Worm (Caenorhabditis elegans) whole organism, L4/young adult: ENCODE data around the gene oac-50.

Experiments used
- W03F9.2 ChIP-seq: fragments of 150-350 bp; optimal IDR thresholded peaks from 2 replicates; lab custom pipeline; 2014; ENCODE audit warnings: missing biosample characterization, missing genetic modification characterization
- dao-5 ChIP-seq: sonication (generic microtip); optimal IDR thresholded peaks from 2 replicates; lab custom pipeline; 2016; ENCODE audit warnings: missing genotype, missing genetic modification characterization, moderate library complexity, missing compliant biosample characterization
- him-1 ChIP-seq: sonication (generic microtip); optimal IDR thresholded peaks from 2 replicates; lab custom pipeline; 2016; ENCODE audit warnings: missing genotype, missing genetic modification reagents, missing genetic modification characterization, missing compliant biosample characterization

DNA sequence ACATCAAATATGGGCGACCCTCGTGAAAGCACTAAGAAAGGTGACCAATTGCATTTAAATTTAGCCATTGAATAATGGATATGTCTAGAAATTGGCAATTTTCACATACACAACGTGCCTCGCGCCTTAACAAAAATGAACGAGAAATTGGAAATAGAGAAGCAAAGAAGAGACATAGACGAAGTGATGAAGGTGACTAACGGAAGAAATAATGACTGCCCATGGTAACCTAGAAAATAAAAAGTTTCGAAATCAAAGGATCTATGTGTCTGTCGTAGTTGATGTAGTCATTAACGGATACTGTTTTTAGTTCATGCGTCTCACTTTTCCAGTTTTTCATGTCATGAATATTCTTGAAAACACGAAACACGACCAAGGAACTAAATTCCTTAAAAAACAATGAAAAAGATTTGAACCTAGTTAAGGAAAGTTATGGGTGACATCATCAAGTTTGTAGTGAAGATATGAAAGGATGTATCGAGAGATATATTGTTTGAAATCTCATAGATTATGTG, 4.8 kb upstream of the oac-50 start:
- TF ChIP-seq W03F9.2 (no peak), dao-5 (tag; lab: Kevin White, UChicago) (no peak), him-1 (tag; lab: Kevin White, UChicago) (no peak)
